Fruit fly (Drosophila melanogaster) whole organism, embryonic: ENCODE data around the gene CG32713.

Experiments used
- CG10565 ChIP-seq: fragments of 200-800 bp; sonication (Bioruptor generic); optimal IDR thresholded peaks from 3 replicates; lab custom pipeline; 2016; ENCODE audit warnings: missing biosample characterization, mild to moderate bottlenecking, missing genetic modification characterization
- CG10654 ChIP-seq: fragments of 200-800 bp; sonication (Bioruptor generic); optimal IDR thresholded peaks from 2 replicates; lab custom pipeline; 2016; ENCODE audit warnings: missing biosample characterization, missing genetic modification characterization
- CG11695 ChIP-seq: fragments of 200-800 bp; sonication (Bioruptor generic); IDR thresholded peaks from 3 replicates; pipeline ENCODE4 v1.3.6; 2022; ENCODE audit warnings: missing biosample characterization, missing genetic modification characterization
- CG12236 ChIP-seq: fragments of 200-800 bp; sonication (Bioruptor generic); optimal IDR thresholded peaks from 2 replicates; lab custom pipeline; 2016; ENCODE audit warnings: missing biosample characterization, missing genetic modification characterization
- CG12299 ChIP-seq: fragments of 200-800 bp; sonication (Bioruptor generic); optimal IDR thresholded peaks from 2 replicates; lab custom pipeline; 2018; ENCODE audit warnings: missing biosample characterization, mild to moderate bottlenecking, missing genetic modification characterization
- CG14667 ChIP-seq: fragments of 200-800 bp; sonication (Bioruptor generic); IDR thresholded peaks from 2 replicates; pipeline ENCODE4 v1.3.6; 2022; ENCODE audit warnings: missing biosample characterization, missing genetic modification characterization
- CG17361 ChIP-seq: fragments of 200-800 bp; sonication (Bioruptor generic); IDR thresholded peaks from 3 replicates; pipeline ENCODE4 v1.3.6; 2022; ENCODE audit warnings: missing biosample characterization, missing genetic modification characterization
- CG17912 ChIP-seq: fragments of 200-800 bp; sonication (Bioruptor generic); optimal IDR thresholded peaks from 2 replicates; lab custom pipeline; 2018; ENCODE audit warnings: missing biosample characterization, mild to moderate bottlenecking, missing genetic modification characterization
- CG18476 ChIP-seq: fragments of 200-800 bp; sonication (Bioruptor generic); optimal IDR thresholded peaks from 2 replicates; lab custom pipeline; 2016; ENCODE audit warnings: missing biosample characterization, mild to moderate bottlenecking, missing genetic modification characterization
- CG31224 ChIP-seq: fragments of 200-800 bp; sonication (Bioruptor generic); IDR thresholded peaks from 2 replicates; pipeline ENCODE4 v1.3.6; 2022; ENCODE audit warnings: missing biosample characterization, missing genetic modification characterization
- CG33557 ChIP-seq: fragments of 200-800 bp; sonication (Bioruptor generic); optimal IDR thresholded peaks from 2 replicates; lab custom pipeline; 2019; ENCODE audit warnings: missing biosample characterization, mild to moderate bottlenecking, missing genetic modification characterization, moderate library complexity
- CG3995 ChIP-seq: fragments of 200-800 bp; sonication (Bioruptor generic); optimal IDR thresholded peaks from 3 replicates; lab custom pipeline; 2016; ENCODE audit warnings: missing biosample characterization, missing genetic modification characterization
- CG6175 ChIP-seq: fragments of 200-800 bp; sonication (Bioruptor generic); IDR thresholded peaks from 3 replicates; pipeline ENCODE4 v1.3.6; 2022; ENCODE audit warnings: missing biosample characterization, missing genetic modification characterization
- CG7271 ChIP-seq: fragments of 200-800 bp; sonication (Bioruptor generic); optimal IDR thresholded peaks from 2 replicates; lab custom pipeline; 2018; ENCODE audit warnings: missing biosample characterization, mild to moderate bottlenecking, missing genetic modification characterization, moderate library complexity
- CG7556 ChIP-seq: fragments of 200-800 bp; sonication (Bioruptor generic); optimal IDR thresholded peaks from 2 replicates; lab custom pipeline; 2017; ENCODE audit warnings: missing biosample characterization, mild to moderate bottlenecking, missing genetic modification characterization
- CG8388 ChIP-seq: fragments of 200-800 bp; sonication (Bioruptor generic); optimal IDR thresholded peaks from 2 replicates; lab custom pipeline; 2019; ENCODE audit warnings: missing biosample characterization, mild to moderate bottlenecking, missing genetic modification characterization, moderate library complexity
- E2f2 ChIP-seq: fragments of 200-800 bp; sonication (Bioruptor generic); IDR thresholded peaks from 2 replicates; pipeline ENCODE4 v1.3.6; 2022; ENCODE audit warnings: missing biosample characterization, missing genetic modification characterization
- Eip74EF ChIP-seq, 2 experiments: fragments of 200-800 bp in 1 of 2; fragments of >200 bp in 1 of 2; sonication (Bioruptor generic) in 1 of 2; optimal IDR thresholded peaks; 2 replicates each; lab custom pipeline; 2017 to 2019; ENCODE audit warnings: missing biosample characterization in 2 of 2, missing genetic modification characterization in 2 of 2, mild to moderate bottlenecking in 1 of 2, moderate library complexity in 1 of 2
- Ets65A ChIP-seq: fragments of 200-800 bp; sonication (Bioruptor generic); peaks from one replicate; lab custom pipeline; 2016; ENCODE audit warnings: missing biosample characterization, missing genetic modification characterization
- H2.0 ChIP-seq: fragments of 200-800 bp; sonication (Bioruptor generic); IDR thresholded peaks from 2 replicates; pipeline ENCODE4 v1.3.6; 2022; ENCODE audit warnings: missing biosample characterization, missing genetic modification characterization
- NK7.1 ChIP-seq: fragments of 200-800 bp; sonication (Bioruptor generic); optimal IDR thresholded peaks from 3 replicates; lab custom pipeline; 2016; ENCODE audit warnings: missing biosample characterization, missing genetic modification characterization
- PHDP ChIP-seq: fragments of 200-800 bp; sonication (Bioruptor generic); optimal IDR thresholded peaks from 3 replicates; lab custom pipeline; 2018; ENCODE audit warnings: missing biosample characterization, mild to moderate bottlenecking, missing genetic modification characterization, moderate library complexity
- Sry-δ ChIP-seq: fragments of 200-800 bp; sonication (Bioruptor generic); optimal IDR thresholded peaks from 2 replicates; lab custom pipeline; 2016; ENCODE audit warnings: missing biosample characterization, missing genetic modification characterization
- Trl ChIP-seq, 3 experiments: fragments of >200 bp in 2 of 3; fragments of 200-800 bp in 1 of 3; sonication (Bioruptor generic) in 1 of 3; optimal IDR thresholded peaks; 2 replicates in 1 of 3; 3 replicates in 2 of 3; lab custom pipeline; 2016 to 2017; ENCODE audit warnings: missing biosample characterization in 1 of 3, missing genetic modification characterization in 1 of 3
- ase ChIP-seq: fragments of 200-800 bp; sonication (Bioruptor generic); IDR thresholded peaks from 3 replicates; pipeline ENCODE4 v1.3.6; 2022; ENCODE audit warnings: missing biosample characterization, missing genetic modification characterization
- chinmo ChIP-seq: fragments of 200-800 bp; sonication (Bioruptor generic); IDR thresholded peaks from 4 replicates; pipeline ENCODE4 v1.3.6; 2022; ENCODE audit warnings: missing biosample characterization, missing genetic modification characterization; ENCODE audit not compliant: partially characterized antibody
- disco-r ChIP-seq: fragments of 200-800 bp; sonication (Bioruptor generic); optimal IDR thresholded peaks from 2 replicates; lab custom pipeline; 2016; ENCODE audit warnings: missing biosample characterization, missing genetic modification characterization
- fd102C ChIP-seq: fragments of 200-800 bp; sonication (Bioruptor generic); optimal IDR thresholded peaks from 2 replicates; lab custom pipeline; 2018; ENCODE audit warnings: missing biosample characterization, mild to moderate bottlenecking, missing genetic modification characterization, moderate library complexity
- gcm ChIP-seq: fragments of 200-800 bp; sonication (Bioruptor generic); optimal IDR thresholded peaks from 2 replicates; lab custom pipeline; 2019; ENCODE audit warnings: missing biosample characterization, mild to moderate bottlenecking, missing genetic modification characterization, moderate library complexity
- gro ChIP-seq: fragments of 200-800 bp; sonication (Bioruptor generic); optimal IDR thresholded peaks from 2 replicates; lab custom pipeline; 2016; ENCODE audit warnings: missing biosample characterization, missing genetic modification characterization
- hkb ChIP-seq, 2 experiments: fragments of 200-800 bp in 1 of 2; fragments of >200 bp in 1 of 2; sonication (Bioruptor generic) in 1 of 2; IDR thresholded peaks in 1 of 2; optimal IDR thresholded peaks in 1 of 2; 2 replicates each; pipeline versions ENCODE4 v1.3.6 to Lab custom; 2017 to 2022; ENCODE audit warnings: missing biosample characterization in 1 of 2, missing genetic modification characterization in 1 of 2
- klu ChIP-seq: fragments of 200-800 bp; sonication (Bioruptor generic); IDR thresholded peaks from 2 replicates; pipeline ENCODE4 v1.3.6; 2022; ENCODE audit warnings: missing biosample characterization, missing genetic modification characterization
- luna ChIP-seq: fragments of 200-800 bp; sonication (Bioruptor generic); optimal IDR thresholded peaks from 2 replicates; lab custom pipeline; 2016; ENCODE audit warnings: missing biosample characterization, missing genetic modification characterization
- nerfin-2 ChIP-seq: fragments of 200-800 bp; sonication (Bioruptor generic); IDR thresholded peaks from 2 replicates; pipeline ENCODE4 v1.3.6; 2022; ENCODE audit warnings: missing biosample characterization, missing genetic modification characterization; ENCODE audit not compliant: partially characterized antibody
- phol ChIP-seq: fragments of 200-800 bp; sonication (Bioruptor generic); optimal IDR thresholded peaks from 3 replicates; lab custom pipeline; 2018; ENCODE audit warnings: missing biosample characterization, mild to moderate bottlenecking, missing genetic modification characterization, moderate library complexity
- pros ChIP-seq: fragments of 200-800 bp; sonication (Bioruptor generic); optimal IDR thresholded peaks from 3 replicates; lab custom pipeline; 2019; ENCODE audit warnings: missing biosample characterization, mild to moderate bottlenecking, missing genetic modification characterization, moderate library complexity
- pum ChIP-seq: fragments of 200-800 bp; sonication (Bioruptor generic); optimal IDR thresholded peaks from 2 replicates; lab custom pipeline; 2016; ENCODE audit warnings: missing biosample characterization, missing genetic modification characterization
- sima ChIP-seq: fragments of 200-800 bp; sonication (Bioruptor generic); optimal IDR thresholded peaks from 2 replicates; lab custom pipeline; 2016; ENCODE audit warnings: missing biosample characterization, missing genetic modification characterization
- toy ChIP-seq: fragments of 200-800 bp; sonication (Bioruptor generic); IDR thresholded peaks from 2 replicates; pipeline ENCODE4 v1.3.6; 2022; ENCODE audit warnings: missing biosample characterization, missing genetic modification characterization
- wor ChIP-seq: fragments of 200-800 bp; sonication (Bioruptor generic); IDR thresholded peaks from 2 replicates; pipeline ENCODE4 v1.3.6; 2022; ENCODE audit warnings: missing biosample characterization, missing genetic modification characterization

The CG32713 gene

DNA sequence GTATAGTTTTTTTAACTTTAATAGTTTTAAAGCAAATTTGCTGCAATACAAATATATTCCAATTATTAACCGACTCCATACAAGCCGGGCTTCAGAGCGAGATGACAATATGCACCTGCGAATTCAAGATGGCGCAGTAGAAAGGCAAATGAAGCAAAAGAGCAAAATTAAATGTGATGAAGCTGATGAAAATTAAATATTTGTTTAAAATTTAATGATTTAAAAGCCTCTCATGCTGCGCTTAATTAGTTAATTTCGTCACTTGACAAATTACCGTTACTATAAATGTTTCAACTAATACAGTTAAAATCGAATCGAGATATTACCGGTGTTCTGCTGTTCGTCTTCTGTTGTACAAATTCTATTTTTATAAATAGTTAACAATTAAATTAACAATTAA lies 31.6 kb upstream of the CG32713 start, which contains the start of gene CG33181:
Gene CG33181 (plus strand): TSS at position 301 of the 400 bp plus-strand sequence.
- TF ChIP-seq phol (tag; lab: Kevin White, UChicago) (peak; percentile 36), Eip74EF (GFP tag; optimal IDR thresholded peaks at IDR 0.05; lab: Kevin White, UChicago) (no peak)

DNA sequence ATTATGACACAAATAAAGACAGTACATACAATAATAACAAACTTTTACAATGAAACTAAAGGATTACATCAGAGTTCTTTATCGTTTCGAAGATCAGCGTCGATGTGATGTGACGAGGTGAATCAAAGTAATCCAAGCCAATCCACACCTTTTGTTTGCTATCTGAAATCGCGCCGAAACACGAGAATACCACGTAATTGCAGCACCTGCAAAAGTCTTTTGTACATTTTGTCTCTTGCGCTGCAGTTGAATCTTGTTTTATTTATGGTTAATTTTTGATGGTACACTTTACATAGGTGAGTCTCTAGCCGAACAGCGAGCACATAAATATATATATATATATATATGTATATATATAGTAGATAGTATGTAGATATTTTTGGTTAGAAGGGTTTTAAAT lies 27.3 kb upstream of the CG32713 start:
- TF ChIP-seq fd102C (GFP tag; lab: Kevin White, UChicago), result no peak

DNA sequence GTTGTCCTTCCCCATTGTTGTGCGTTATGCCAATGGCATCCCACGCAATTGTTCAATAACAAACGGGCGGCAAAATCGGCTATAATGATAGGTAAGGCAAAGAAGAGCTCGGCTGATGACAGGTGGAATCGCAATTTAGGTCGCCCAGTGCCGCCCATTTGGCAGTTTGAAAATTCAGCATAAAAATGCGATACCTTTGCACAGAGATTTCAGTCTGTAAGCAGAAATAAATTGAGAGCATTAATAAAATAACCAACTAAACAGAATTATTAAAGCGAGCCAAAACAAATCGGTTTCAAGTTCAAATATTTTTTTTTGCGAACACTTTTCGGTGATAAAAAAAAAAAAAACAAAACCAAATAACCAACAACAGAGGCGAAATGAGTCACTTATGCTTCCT lies 26.2 kb upstream of the CG32713 start, which contains the start of gene CG33223:
Gene CG33223 (minus strand): TSS at position 215 of the 400 bp plus-strand sequence.
- TF ChIP-seq ase (GFP tag; lab: Robert Waterston, UW), result no peak
- no peak for TF ChIP-seq gcm (GFP tag; lab: Kevin White, UChicago)
- TF ChIP-seq CG31224 (GFP tag; lab: Robert Waterston, UW), result no peak
- TF ChIP-seq sima (GFP tag; lab: Kevin White, UChicago), result no peak
- TF ChIP-seq hkb (optimal IDR thresholded peaks at IDR 0.05; lab: Kevin White, UChicago), result no peak
- TF ChIP-seq hkb (GFP tag; IDR thresholded peaks at IDR 0.05; lab: Robert Waterston, UW), result no peak
- TF ChIP-seq chinmo (GFP tag; lab: Robert Waterston, UW), result no peak
- no peak for TF ChIP-seq CG18476 (GFP tag; lab: Kevin White, UChicago)
- TF ChIP-seq disco-r (GFP tag; lab: Kevin White, UChicago), result no peak
- no peak for TF ChIP-seq NK7.1 (GFP tag; lab: Kevin White, UChicago)
- TF ChIP-seq CG10654 (GFP tag; lab: Kevin White, UChicago), result no peak
- no peak for TF ChIP-seq CG12236 (GFP tag; lab: Kevin White, UChicago)
- TF ChIP-seq CG12299 (tag; lab: Kevin White, UChicago), result no peak

- no peak for TF ChIP-seq klu (GFP tag; lab: Robert Waterston, UW)
- 0 out of 2 replicates have a peak, but pooled peaks have one; percentile 5 for TF ChIP-seq CG14667
- no peak for TF ChIP-seq CG3995 (GFP tag; lab: Kevin White, UChicago)
- TF ChIP-seq H2.0, result no peak
- TF ChIP-seq CG11695 (GFP tag; lab: Robert Waterston, UW), result no peak
- no peak for TF ChIP-seq CG17912 (GFP tag; lab: Kevin White, UChicago)
- no peak for TF ChIP-seq gro (GFP tag; lab: Kevin White, UChicago)
- no peak for TF ChIP-seq pros (GFP tag; lab: Kevin White, UChicago)
Observed at dm6 chrX:8481462-8481861, 24.0 kb upstream of the CG32713 start, which contains the start of gene Cp38. Gene Cp38, plus strand, starts transcription at chrX:8481837.

DNA sequence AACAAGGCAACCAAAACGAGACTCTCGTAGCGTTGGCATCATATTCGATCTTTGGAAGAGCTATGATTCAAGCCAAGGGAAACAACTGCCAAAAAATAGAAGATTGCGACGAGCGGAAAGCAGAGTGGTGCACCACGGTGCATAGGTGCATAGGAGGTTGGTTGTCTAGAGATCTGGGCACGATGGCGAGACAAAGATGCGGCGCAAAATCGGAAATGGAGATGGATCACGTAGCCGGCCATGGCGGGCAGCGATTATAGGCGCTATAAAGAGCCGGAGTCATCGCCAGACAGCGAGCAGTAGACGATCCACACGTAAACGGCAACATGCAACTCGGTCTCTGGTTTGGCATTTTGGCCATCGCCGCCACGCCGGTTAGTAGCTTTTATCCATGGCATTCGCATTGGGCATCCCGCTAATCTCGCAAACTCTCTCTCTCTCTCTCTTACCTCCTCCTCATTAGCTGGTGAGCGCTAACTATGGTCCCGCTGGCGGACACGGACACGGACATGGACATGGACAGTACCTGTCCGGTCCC lies 21.7 kb upstream of the CG32713 start, which contains the start of gene Cp36:
Gene Cp36 (plus strand): TSS at position 289 of the 538 bp plus-strand sequence.
- TF ChIP-seq CG33557, result no peak
- TF ChIP-seq CG6175, result no peak
- TF ChIP-seq CG7556 (GFP tag; lab: Kevin White, UChicago), result no peak
- no peak for TF ChIP-seq CG17361 (GFP tag; lab: Robert Waterston, UW)
- TF ChIP-seq E2f2, result no peak
- no peak for TF ChIP-seq CG8388
- TF ChIP-seq luna (GFP tag; lab: Kevin White, UChicago), result no peak
- TF ChIP-seq Sry-δ (GFP tag; lab: Kevin White, UChicago), result no peak
- no peak for TF ChIP-seq PHDP
- no peak for TF ChIP-seq nerfin-2 (GFP tag; lab: Robert Waterston, UW)
- TF ChIP-seq Trl (optimal IDR thresholded peaks at IDR 0.05; lab: Kevin White, UChicago), result no peak
- no peak for TF ChIP-seq Trl (GFP tag; optimal IDR thresholded peaks at IDR 0.05; lab: Kevin White, UChicago)
- TF ChIP-seq toy (GFP tag; lab: Robert Waterston, UW), result no peak
- no peak for TF ChIP-seq pum
- TF ChIP-seq CG7271, result no peak
- TF ChIP-seq CG10565 (GFP tag; lab: Kevin White, UChicago), result no peak
- no peak for TF ChIP-seq Ets65A
- no peak for TF ChIP-seq wor
